Worm (Caenorhabditis elegans): ENCODE results near the gene T16H12.13.
A peak's percentile ranks its signal among the peaks of the same experiment; 100 is the strongest.

DNA sequence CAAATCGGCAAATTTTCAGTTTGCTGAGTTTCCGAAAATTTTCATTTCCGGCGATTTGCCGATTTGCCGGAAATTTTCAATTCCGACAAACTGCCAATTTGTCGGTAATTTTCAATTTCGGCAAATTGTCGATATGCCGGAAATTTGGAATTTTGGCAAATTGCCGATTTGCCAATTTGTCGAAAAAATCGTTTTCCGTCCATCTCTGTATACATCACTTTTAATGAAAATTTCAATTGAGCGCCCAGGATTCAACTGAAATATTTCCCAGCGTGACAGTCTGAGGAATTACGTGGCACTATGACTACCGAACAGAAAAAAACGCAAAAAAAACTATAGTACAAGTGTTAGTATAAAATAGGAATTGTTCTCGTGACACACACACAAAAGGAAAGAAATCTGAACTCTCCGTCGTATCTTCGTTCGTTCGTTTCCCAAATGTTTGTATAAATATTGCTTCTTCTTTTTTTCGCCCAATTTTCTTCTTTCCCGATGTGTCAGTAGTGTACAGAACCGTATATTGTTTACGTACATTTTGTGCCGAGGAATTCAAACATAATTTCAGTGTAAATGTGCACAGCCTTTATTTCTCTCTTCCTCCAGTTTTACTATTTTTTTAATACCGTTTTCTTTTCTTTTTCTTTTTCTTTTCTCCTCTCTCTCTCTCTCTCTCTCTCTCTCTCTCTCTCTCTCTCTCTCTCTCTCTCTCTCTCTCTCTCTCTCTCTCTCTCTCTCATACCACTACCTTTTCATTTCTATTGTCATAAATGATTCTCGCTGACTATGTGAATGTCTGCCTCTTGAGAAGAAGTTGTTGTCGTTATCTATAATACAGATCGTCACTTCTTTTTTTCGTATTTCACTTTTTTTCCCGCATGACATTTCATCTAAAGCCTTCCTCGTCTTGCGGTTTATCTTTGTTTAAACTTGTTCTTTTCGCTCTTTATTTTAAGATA, 47.6 kb downstream of the T16H12.13 start:
- no peak for TF ChIP-seq lin-39 (tag; optimal IDR thresholded peaks at IDR 0.05)
- TF ChIP-seq dpl-1 (GFP tag; optimal IDR thresholded peaks at IDR 0.05) = no peak
- TF ChIP-seq pqm-1 (tag; optimal IDR thresholded peaks at IDR 0.05) = no peak
- peak in 1 of 2 experiments; percentile 27 for TF ChIP-seq lsy-2 (tag; optimal IDR thresholded peaks at IDR 0.05)
- peak; percentile 90 for TF ChIP-seq blmp-1 (tag; optimal IDR thresholded peaks at IDR 0.05)
- no peak for TF ChIP-seq nhr-77 (tag; optimal IDR thresholded peaks at IDR 0.05)
